Fruit fly (Drosophila melanogaster) whole organism: ENCODE results near the gene CG43093.

Experiments
- CG8478 ChIP-seq: fragments of >200 bp; optimal IDR thresholded peaks from 2 replicates; lab custom pipeline; 2018; ENCODE audit warnings: inconsistent platforms
- Dll ChIP-seq: fragments of >200 bp; optimal IDR thresholded peaks from 2 replicates; lab custom pipeline; 2017
- EcR ChIP-seq, 2 experiments: fragments of >200 bp; optimal IDR thresholded peaks; 2 replicates each; lab custom pipeline; 2017; ENCODE audit warnings: missing biosample characterization in 2 of 2, missing genetic modification characterization in 2 of 2, missing genetic modification reagents in 2 of 2
- pan ChIP-seq: fragments of >200 bp; optimal IDR thresholded peaks from 2 replicates; lab custom pipeline; 2017
- psq ChIP-seq: fragments of >200 bp; optimal IDR thresholded peaks from 2 replicates; lab custom pipeline; 2017
- usp ChIP-seq: fragments of >200 bp; optimal IDR thresholded peaks from 2 replicates; lab custom pipeline; 2017; ENCODE audit warnings: missing biosample characterization, missing genetic modification characterization, mixed read lengths

Gene CG43093

dm6 chr3R:22771670-22772069 lies 1.6 kb upstream of the CG43093 start, which contains the start of gene CG43095:
TSS of gene CG43095 (minus strand) at chr3R:22771770.
- TF ChIP-seq pan (lab: Kevin White, UChicago) (no peak), usp (GFP tag; lab: Kevin White, UChicago) (no peak), psq (no peak), EcR (GFP tag; optimal IDR thresholded peaks at IDR 0.05; lab: Kevin White, UChicago) (no peak), CG8478 (lab: Kevin White, UChicago) (no peak), Dll (lab: Kevin White, UChicago) (no peak)

- TF ChIP-seq psq = no peak
- TF ChIP-seq usp (GFP tag; lab: Kevin White, UChicago) = no peak
- no peak for TF ChIP-seq Dll (lab: Kevin White, UChicago)
- no peak for TF ChIP-seq pan (lab: Kevin White, UChicago)
- TF ChIP-seq CG8478 (lab: Kevin White, UChicago) = no peak
- no peak for TF ChIP-seq EcR (GFP tag; optimal IDR thresholded peaks at IDR 0.05; lab: Kevin White, UChicago)
Observed at dm6 chr3R:22770887-22771286, 780 bp upstream of the CG43093 start, which contains the start of gene CG43094. TSS of gene CG43094 (minus strand) at chr3R:22770987.

dm6 chr3R:22769567-22769966 lies 540 bp downstream of the CG43093 start, which contains the start of gene CG43092:
TSS of gene CG43092 (minus strand) at chr3R:22769667.
- TF ChIP-seq CG8478 (lab: Kevin White, UChicago) (no peak), EcR (GFP tag; optimal IDR thresholded peaks at IDR 0.05; lab: Kevin White, UChicago) (no peak), psq (no peak), usp (GFP tag; lab: Kevin White, UChicago) (no peak), pan (lab: Kevin White, UChicago) (no peak), Dll (lab: Kevin White, UChicago) (no peak)

DNA sequence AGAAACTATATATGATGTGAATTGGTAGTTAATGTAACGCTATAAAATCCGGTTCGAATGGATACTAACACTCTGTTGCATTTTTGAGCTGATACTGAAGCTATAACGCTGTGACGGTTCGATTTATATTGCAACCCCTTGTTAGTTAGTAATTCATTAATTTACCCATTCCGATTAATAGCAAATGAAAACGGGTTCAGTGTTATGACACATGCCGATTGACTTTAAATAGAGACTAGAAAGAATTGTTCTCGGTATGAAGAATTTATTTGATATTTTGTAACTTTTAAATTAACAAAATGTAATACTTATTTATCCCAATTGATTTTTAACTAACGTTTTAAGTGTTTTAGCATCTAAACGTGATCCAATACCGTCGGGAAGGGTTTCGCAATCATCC lies 1.5 kb downstream of the CG43093 start, which contains the start of gene CG43091:
CG43091 (minus strand) TSS at position 101 of the 400 bp plus-strand sequence.
- TF ChIP-seq usp (GFP tag; lab: Kevin White, UChicago) (no peak), CG8478 (lab: Kevin White, UChicago) (no peak), EcR (GFP tag; optimal IDR thresholded peaks at IDR 0.05; lab: Kevin White, UChicago) (no peak), Dll (lab: Kevin White, UChicago) (no peak), psq (no peak), pan (lab: Kevin White, UChicago) (no peak)

dm6 chr3R:22767599-22767998 lies 2.5 kb downstream of the CG43093 start, which contains the start of gene CG13841:
TSS of gene CG13841 (minus strand) at chr3R:22767699.
- TF ChIP-seq psq (no peak), usp (GFP tag; lab: Kevin White, UChicago) (no peak), CG8478 (lab: Kevin White, UChicago) (no peak), Dll (lab: Kevin White, UChicago) (no peak), EcR (GFP tag; optimal IDR thresholded peaks at IDR 0.05; lab: Kevin White, UChicago) (no peak), pan (lab: Kevin White, UChicago) (no peak)

DNA sequence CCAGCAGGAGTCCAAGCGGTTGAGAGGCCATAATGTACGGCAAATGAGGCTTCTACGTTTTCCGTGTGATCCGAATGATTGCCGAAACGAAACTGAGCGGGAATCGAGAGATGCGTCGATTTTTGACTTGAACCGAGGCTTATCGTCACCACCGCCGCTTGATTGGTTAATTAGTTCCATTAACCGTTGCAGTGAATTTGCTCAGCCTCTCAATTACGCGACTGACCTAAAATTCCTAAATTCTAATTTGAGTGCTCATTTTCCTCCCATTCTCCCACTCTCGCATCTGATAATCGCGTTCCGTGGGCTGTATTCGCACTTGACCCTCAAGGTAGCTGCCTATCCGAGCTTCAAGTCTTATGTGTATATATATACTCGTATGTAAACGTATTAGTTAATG lies 4.0 kb downstream of the CG43093 start, which contains the start of gene Nepl15:
Nepl15 (minus strand) TSS at position 101 of the 400 bp plus-strand sequence.
- TF ChIP-seq pan (lab: Kevin White, UChicago) = no peak
- TF ChIP-seq usp (GFP tag; lab: Kevin White, UChicago) = no peak
- no peak for TF ChIP-seq Dll (lab: Kevin White, UChicago)
- no peak for TF ChIP-seq psq
- no peak for TF ChIP-seq EcR (GFP tag; optimal IDR thresholded peaks at IDR 0.05; lab: Kevin White, UChicago)
- TF ChIP-seq CG8478 (lab: Kevin White, UChicago) = no peak

- TF ChIP-seq Dll (lab: Kevin White, UChicago) = no peak
- no peak for TF ChIP-seq EcR (GFP tag; optimal IDR thresholded peaks at IDR 0.05; lab: Kevin White, UChicago)
- no peak for TF ChIP-seq usp (GFP tag; lab: Kevin White, UChicago)
- no peak for TF ChIP-seq psq
- no peak for TF ChIP-seq CG8478 (lab: Kevin White, UChicago)
- no peak for TF ChIP-seq pan (lab: Kevin White, UChicago)
Observed at dm6 chr3R:22763587-22763986, 6.5 kb downstream of the CG43093 start, which contains the start of gene Nepl14. TSS of gene Nepl14 (minus strand) at chr3R:22763711.

dm6 chr3R:22760988-22761387 lies 9.1 kb downstream of the CG43093 start, which contains the start of gene Nepl13:
TSS of gene Nepl13 (minus strand) at chr3R:22761076.
- no peak for TF ChIP-seq Dll (lab: Kevin White, UChicago)
- TF ChIP-seq pan (lab: Kevin White, UChicago) = no peak
- no peak for TF ChIP-seq EcR (GFP tag; optimal IDR thresholded peaks at IDR 0.05; lab: Kevin White, UChicago)
- no peak for TF ChIP-seq CG8478 (lab: Kevin White, UChicago)
- no peak for TF ChIP-seq psq
- no peak for TF ChIP-seq usp (GFP tag; lab: Kevin White, UChicago)

DNA sequence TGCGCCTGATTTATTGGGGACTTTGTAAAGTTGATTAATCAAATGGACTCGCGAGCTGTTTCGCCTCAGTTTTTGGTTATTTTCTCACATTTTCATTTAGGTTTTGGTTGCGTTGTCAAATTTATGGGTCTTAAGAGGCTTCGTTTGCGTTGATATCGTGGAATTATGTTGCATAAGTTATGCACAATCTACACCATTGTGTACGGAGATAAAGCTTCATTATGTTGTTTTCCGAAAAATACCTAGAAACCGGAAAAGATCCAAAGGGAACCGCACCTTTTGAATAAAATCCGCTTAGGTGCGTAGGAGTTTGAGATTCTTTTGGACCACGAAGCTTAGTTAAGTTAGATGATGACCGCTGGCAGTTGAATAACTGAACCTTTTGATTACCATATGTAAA lies 13.0 kb downstream of the CG43093 start:
- TF ChIP-seq EcR (GFP tag; optimal IDR thresholded peaks at IDR 0.05; lab: Kevin White, UChicago) (no peak), psq (no peak), Dll (lab: Kevin White, UChicago) (no peak), pan (lab: Kevin White, UChicago) (no peak), usp (GFP tag; lab: Kevin White, UChicago) (no peak), CG8478 (lab: Kevin White, UChicago) (no peak)

DNA sequence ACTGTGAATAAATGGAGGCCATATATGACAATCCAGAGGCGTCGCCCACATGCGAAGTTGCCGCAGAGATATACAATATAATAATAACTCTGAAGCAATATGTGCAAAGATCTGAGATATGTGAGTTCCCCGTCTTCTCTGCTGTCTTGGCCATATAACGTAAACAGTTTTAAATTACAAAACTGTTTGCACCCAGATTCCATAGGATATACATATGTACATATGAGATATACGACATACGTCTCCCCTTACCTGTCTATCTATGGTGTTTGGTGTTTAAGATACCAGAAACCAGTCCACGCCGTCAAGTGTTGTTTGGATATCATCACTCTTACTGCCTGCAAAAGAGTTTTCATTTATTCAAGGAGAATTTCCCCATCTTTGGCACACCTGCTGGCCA lies 13.8 kb downstream of the CG43093 start:
- TF ChIP-seq usp (GFP tag; lab: Kevin White, UChicago) (no peak), psq (no peak), CG8478 (lab: Kevin White, UChicago) (no peak), pan (lab: Kevin White, UChicago) (no peak), Dll (lab: Kevin White, UChicago) (no peak), EcR (GFP tag; optimal IDR thresholded peaks at IDR 0.05; lab: Kevin White, UChicago) (no peak)

DNA sequence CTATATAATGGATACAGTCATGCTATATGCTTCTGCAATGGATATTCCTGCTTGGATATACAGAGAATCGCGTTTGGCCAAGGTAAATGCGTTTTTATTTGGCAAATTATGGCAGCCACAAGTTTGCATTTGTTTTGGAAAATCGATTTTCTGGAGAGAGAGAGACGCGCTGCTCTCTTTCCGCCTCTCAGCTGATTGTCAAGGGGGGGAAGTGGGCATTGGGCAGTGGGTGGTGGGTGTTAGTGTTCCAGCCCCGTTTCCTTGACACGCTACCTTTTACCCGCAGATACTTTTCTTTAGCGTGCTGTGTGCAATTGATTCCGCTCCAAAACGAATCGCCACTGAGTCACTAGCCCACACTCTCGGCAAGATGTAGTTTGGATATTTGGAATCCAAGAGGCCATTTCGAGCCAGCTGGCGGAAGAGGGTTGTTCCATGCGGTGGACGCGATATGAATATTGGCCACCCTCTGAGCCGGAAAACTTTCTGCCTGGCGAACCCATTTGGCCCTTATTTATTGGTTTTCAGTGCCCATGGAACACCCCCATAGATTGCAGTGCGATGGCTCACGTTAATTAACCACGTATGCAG lies 14.8 kb downstream of the CG43093 start:
- TF ChIP-seq Dll (lab: Kevin White, UChicago) (peak; percentile 27), CG8478 (lab: Kevin White, UChicago) (no peak)
